Fruit fly (Drosophila melanogaster) whole organism, prepupa: ENCODE data around the gene CycA.
A peak's percentile ranks its signal among the peaks of the same experiment; 100 is the strongest.

Experiments
- CG10631 ChIP-seq: fragments of 200-800 bp; sonication (Bioruptor generic); optimal IDR thresholded peaks from 2 replicates; lab custom pipeline; 2016; ENCODE audit warnings: missing biosample characterization, missing genetic modification characterization
- CG10669 ChIP-seq: fragments of 200-800 bp; sonication (Bioruptor generic); optimal IDR thresholded peaks from 3 replicates; lab custom pipeline; 2018; ENCODE audit warnings: missing biosample characterization, mild to moderate bottlenecking, missing genetic modification characterization, moderate library complexity
- CG11294 ChIP-seq: fragments of 200-800 bp; sonication (Bioruptor generic); IDR thresholded peaks from 2 replicates; pipeline ENCODE4 v1.3.6; 2022; ENCODE audit warnings: missing biosample characterization, missing genetic modification characterization
- CG11762 ChIP-seq: fragments of 200-800 bp; sonication (Bioruptor generic); optimal IDR thresholded peaks from 3 replicates; lab custom pipeline; 2016; ENCODE audit warnings: missing biosample characterization, missing genetic modification characterization; ENCODE audit not compliant: insufficient read depth
- CG11902 ChIP-seq: fragments of 200-800 bp; sonication (Bioruptor generic); optimal IDR thresholded peaks from 3 replicates; lab custom pipeline; 2016; ENCODE audit warnings: missing biosample characterization, missing genetic modification characterization
- CG1621 ChIP-seq: fragments of 200-800 bp; sonication (Bioruptor generic); optimal IDR thresholded peaks from 3 replicates; lab custom pipeline; 2018; ENCODE audit warnings: missing biosample characterization, mild to moderate bottlenecking, missing genetic modification characterization
- CG16779 ChIP-seq: fragments of 200-800 bp; sonication (Bioruptor generic); optimal IDR thresholded peaks from 3 replicates; lab custom pipeline; 2017; ENCODE audit warnings: missing biosample characterization, mild to moderate bottlenecking, missing genetic modification characterization
- CG3032 ChIP-seq: fragments of 200-800 bp; optimal IDR thresholded peaks from 2 replicates; lab custom pipeline; 2019; ENCODE audit warnings: missing biosample characterization, mild to moderate bottlenecking, missing genetic modification characterization, moderate library complexity
- CG32006 ChIP-seq: fragments of 200-800 bp; sonication (Bioruptor generic); optimal IDR thresholded peaks from 3 replicates; lab custom pipeline; 2017; ENCODE audit warnings: missing biosample characterization, mild to moderate bottlenecking, missing genetic modification characterization
- CG34406 ChIP-seq: fragments of 200-800 bp; sonication (Bioruptor generic); optimal IDR thresholded peaks from 3 replicates; lab custom pipeline; 2016; ENCODE audit warnings: missing biosample characterization, missing genetic modification characterization
- CG4318 ChIP-seq: fragments of 200-800 bp; sonication (Bioruptor generic); optimal IDR thresholded peaks from 3 replicates; lab custom pipeline; 2017; ENCODE audit warnings: missing biosample characterization, mild to moderate bottlenecking, missing genetic modification characterization
- CG6163 ChIP-seq: fragments of 200-800 bp; sonication (Bioruptor generic); IDR thresholded peaks from 3 replicates; pipeline ENCODE4 v1.3.6; 2022; ENCODE audit warnings: missing biosample characterization, missing genetic modification characterization
- CG6276 ChIP-seq: fragments of 200-800 bp; sonication (Bioruptor generic); optimal IDR thresholded peaks from 2 replicates; lab custom pipeline; 2017; ENCODE audit warnings: missing biosample characterization, mild to moderate bottlenecking, missing genetic modification characterization
- CG6792 ChIP-seq: fragments of 200-800 bp; sonication (Bioruptor generic); optimal IDR thresholded peaks from 3 replicates; lab custom pipeline; 2016; ENCODE audit warnings: missing biosample characterization, missing genetic modification characterization
- CG6854 ChIP-seq: fragments of 200-800 bp; sonication (Bioruptor generic); optimal IDR thresholded peaks from 2 replicates; lab custom pipeline; 2017; ENCODE audit warnings: missing biosample characterization, mild to moderate bottlenecking, missing genetic modification characterization
- CG7368 ChIP-seq: fragments of 200-800 bp; sonication (Bioruptor generic); optimal IDR thresholded peaks from 3 replicates; lab custom pipeline; 2016; ENCODE audit warnings: missing biosample characterization, missing genetic modification characterization
- CG8119 ChIP-seq: fragments of 200-800 bp; sonication (Bioruptor generic); IDR thresholded peaks from 3 replicates; pipeline ENCODE4 v1.3.6; 2022; ENCODE audit warnings: missing biosample characterization, missing genetic modification characterization
- CG8319 ChIP-seq: fragments of 200-800 bp; sonication (Bioruptor generic); optimal IDR thresholded peaks from 3 replicates; lab custom pipeline; 2016; ENCODE audit warnings: missing biosample characterization, missing genetic modification characterization
- CG9139 ChIP-seq: fragments of 200-800 bp; sonication (Bioruptor generic); optimal IDR thresholded peaks from 3 replicates; lab custom pipeline; 2017; ENCODE audit warnings: missing biosample characterization, mild to moderate bottlenecking, missing genetic modification characterization
- Eip75B ChIP-seq: fragments of 200-800 bp; sonication (Bioruptor generic); optimal IDR thresholded peaks from 3 replicates; lab custom pipeline; 2016; ENCODE audit warnings: missing biosample characterization, missing genetic modification characterization
- Eip78C ChIP-seq: fragments of 200-800 bp; sonication (Bioruptor generic); peaks from one replicate; lab custom pipeline; 2016; ENCODE audit warnings: missing biosample characterization, missing genetic modification characterization
- Ets96B ChIP-seq: fragments of 200-800 bp; optimal IDR thresholded peaks from 2 replicates; lab custom pipeline; 2019; ENCODE audit warnings: missing biosample characterization, mild to moderate bottlenecking, missing genetic modification characterization, moderate library complexity
- Gug ChIP-seq: fragments of 200-800 bp; sonication (Bioruptor generic); IDR thresholded peaks from 2 replicates; pipeline ENCODE4 v1.3.6; 2022; ENCODE audit warnings: missing biosample characterization, missing genetic modification characterization
- Hr38 ChIP-seq: sonication (Bioruptor generic); optimal IDR thresholded peaks from 2 replicates; lab custom pipeline; 2016; ENCODE audit warnings: missing biosample characterization, missing genetic modification characterization
- Hr39 ChIP-seq: fragments of 200-800 bp; sonication (Bioruptor generic); optimal IDR thresholded peaks from 2 replicates; lab custom pipeline; 2016; ENCODE audit warnings: missing biosample characterization, missing genetic modification characterization
- Hr4 ChIP-seq: fragments of 200-800 bp; sonication (Bioruptor generic); optimal IDR thresholded peaks from 3 replicates; lab custom pipeline; 2016; ENCODE audit warnings: missing biosample characterization, missing genetic modification characterization
- Lpt ChIP-seq: fragments of 200-800 bp; sonication (Bioruptor generic); optimal IDR thresholded peaks from 3 replicates; lab custom pipeline; 2016; ENCODE audit warnings: missing biosample characterization, missing genetic modification characterization
- Met ChIP-seq: fragments of 200-800 bp; sonication (Bioruptor generic); optimal IDR thresholded peaks from 3 replicates; lab custom pipeline; 2016; ENCODE audit warnings: missing biosample characterization, missing genetic modification characterization
- Sox15 ChIP-seq: fragments of 200-800 bp; sonication (Bioruptor generic); optimal IDR thresholded peaks from 3 replicates; lab custom pipeline; 2016; ENCODE audit warnings: missing biosample characterization, missing genetic modification characterization
- acj6 ChIP-seq: fragments of 200-800 bp; sonication (Bioruptor generic); optimal IDR thresholded peaks from 3 replicates; lab custom pipeline; 2016; ENCODE audit warnings: missing biosample characterization, missing genetic modification characterization
- cyc ChIP-seq: fragments of 200-800 bp; sonication (Bioruptor generic); optimal IDR thresholded peaks from 3 replicates; lab custom pipeline; 2016; ENCODE audit warnings: missing biosample characterization, missing genetic modification characterization
- dac ChIP-seq: fragments of 200-800 bp; sonication (Bioruptor generic); optimal IDR thresholded peaks from 2 replicates; lab custom pipeline; 2017; ENCODE audit warnings: missing biosample characterization, mild to moderate bottlenecking, missing genetic modification characterization
- esn ChIP-seq: fragments of 200-800 bp; sonication (Bioruptor generic); optimal IDR thresholded peaks from 2 replicates; lab custom pipeline; 2016; ENCODE audit warnings: missing biosample characterization, mild to moderate bottlenecking, missing genetic modification characterization, moderate library complexity
- fd59A ChIP-seq: fragments of 200-800 bp; sonication (Bioruptor generic); optimal IDR thresholded peaks from 2 replicates; lab custom pipeline; 2017; ENCODE audit warnings: missing biosample characterization, mild to moderate bottlenecking, missing genetic modification characterization, missing genetic modification reagents
- fd85E ChIP-seq: fragments of 200-800 bp; sonication (Bioruptor generic); optimal IDR thresholded peaks from 3 replicates; lab custom pipeline; 2016; ENCODE audit warnings: missing biosample characterization, missing genetic modification characterization
- fkh ChIP-seq: fragments of 200-800 bp; sonication (Bioruptor generic); optimal IDR thresholded peaks from 3 replicates; lab custom pipeline; 2017; ENCODE audit warnings: missing biosample characterization, mild to moderate bottlenecking, missing genetic modification characterization, moderate library complexity
- lz ChIP-seq: fragments of 200-800 bp; sonication (Bioruptor generic); optimal IDR thresholded peaks from 3 replicates; lab custom pipeline; 2016; ENCODE audit warnings: missing biosample characterization, missing genetic modification characterization
- pdm3 ChIP-seq: fragments of 200-800 bp; sonication (Bioruptor generic); optimal IDR thresholded peaks from 3 replicates; lab custom pipeline; 2016; ENCODE audit warnings: missing biosample characterization, missing genetic modification characterization
- spab ChIP-seq: fragments of 200-800 bp; sonication (Bioruptor generic); optimal IDR thresholded peaks from 2 replicates; lab custom pipeline; 2017; ENCODE audit warnings: missing biosample characterization, mild to moderate bottlenecking, missing genetic modification characterization, missing genetic modification reagents
- svp ChIP-seq: fragments of 200-800 bp; sonication (Bioruptor generic); peaks from one replicate; lab custom pipeline; 2016; ENCODE audit warnings: missing biosample characterization, missing genetic modification characterization
- topi ChIP-seq: fragments of 200-800 bp; sonication (Bioruptor generic); optimal IDR thresholded peaks from 3 replicates; lab custom pipeline; 2016; ENCODE audit warnings: missing biosample characterization, missing genetic modification characterization

Gene CycA

dm6 chr3L:11831199-11831598 is 2.2 kb downstream of the CycA start:
- TF ChIP-seq Eip78C (GFP tag; lab: Kevin White, UChicago) (no peak), fkh (GFP tag; lab: Kevin White, UChicago) (no peak)

- TF ChIP-seq Lpt (GFP tag; lab: Kevin White, UChicago) (no peak), Sox15 (no peak), CG6792 (GFP tag; lab: Kevin White, UChicago) (no peak), CG6276 (GFP tag; lab: Kevin White, UChicago) (no peak), CG11902 (GFP tag; lab: Kevin White, UChicago) (no peak), CG8119 (GFP tag; lab: Robert Waterston, UW) (no peak), fkh (GFP tag; lab: Kevin White, UChicago) (peak; percentile 53)
- TF ChIP-seq, all 60 proteins: peak for 1
These were observed 4.6 kb downstream of the CycA start, which contains the start of gene CG7264 for dm6 chr3L:11828730-11829129. CG7264 (plus strand) TSS chr3L:11829030.

dm6 chr3L:11825560-11826153 is 7.7 kb downstream of the CycA start, which contains the start of gene CG32095:
CG32095 (minus strand) TSS chr3L:11825732.
- TF ChIP-seq esn (GFP tag; lab: Kevin White, UChicago) (peak; percentile 7), Eip78C (GFP tag; lab: Kevin White, UChicago) (peak; percentile 61), fd85E (no peak), CG7368 (no peak)

- peak; percentile 63 for TF ChIP-seq CG6163 (GFP tag; lab: Robert Waterston, UW)
- peak; percentile 76 for TF ChIP-seq Eip78C (GFP tag; lab: Kevin White, UChicago)
- TF ChIP-seq CG11902 (GFP tag; lab: Kevin White, UChicago): peak; percentile 38
- TF ChIP-seq acj6 (GFP tag; lab: Kevin White, UChicago): peak; percentile 29
- TF ChIP-seq CG34406 (GFP tag; lab: Kevin White, UChicago): peak; percentile 35
- TF ChIP-seq Gug (GFP tag; lab: Robert Waterston, UW): 0 out of 2 replicates have a peak, but pooled peaks have one; percentile 52
- peak; percentile 18 for TF ChIP-seq CG9139 (GFP tag; lab: Kevin White, UChicago)
- peak; percentile 9 for TF ChIP-seq spab (GFP tag; lab: Kevin White, UChicago)
- no peak for TF ChIP-seq Ets96B (tag; lab: Kevin White, UChicago)
- peak; percentile 74 for TF ChIP-seq Lpt (GFP tag; lab: Kevin White, UChicago)
- TF ChIP-seq topi: peak; percentile 50
- TF ChIP-seq Hr4 (GFP tag; lab: Kevin White, UChicago): no peak
- TF ChIP-seq CG7368: peak; percentile 13
- peak; percentile 24 for TF ChIP-seq CG11762
- no peak for TF ChIP-seq Hr38 (GFP tag; lab: Kevin White, UChicago)
- TF ChIP-seq CG8319: peak; percentile 24
- TF ChIP-seq CG16779: no peak
- peak; percentile 80 for TF ChIP-seq CG10631
- TF ChIP-seq CG6854: peak; percentile 68
- peak; percentile 48; the same call in 1 of the 3 replicates for TF ChIP-seq CG8119 (GFP tag; lab: Robert Waterston, UW)
- peak; percentile 50 for TF ChIP-seq Met (GFP tag; lab: Kevin White, UChicago)
- TF ChIP-seq cyc: peak; percentile 34
- peak; percentile 51 for TF ChIP-seq Hr39
- peak; percentile 22 for TF ChIP-seq Sox15
- no peak for TF ChIP-seq pdm3 (GFP tag; lab: Kevin White, UChicago)
- TF ChIP-seq Eip75B (GFP tag; lab: Kevin White, UChicago): peak; percentile 51
- TF ChIP-seq CG6792 (GFP tag; lab: Kevin White, UChicago): peak; percentile 39
- peak; percentile 60 for TF ChIP-seq lz
- TF ChIP-seq CG10669 (GFP tag; lab: Kevin White, UChicago): peak; percentile 28
- TF ChIP-seq fd59A (GFP tag; lab: Kevin White, UChicago): no peak
- no peak for TF ChIP-seq CG4318 (GFP tag; lab: Kevin White, UChicago)
- peak; percentile 8 for TF ChIP-seq fkh (GFP tag; lab: Kevin White, UChicago)
- no peak for TF ChIP-seq CG32006 (GFP tag; lab: Kevin White, UChicago)
- TF ChIP-seq CG1621 (tag; lab: Kevin White, UChicago): peak; percentile 2
- peak; percentile 62; the same call in 1 of the 2 replicates for TF ChIP-seq CG11294 (GFP tag; lab: Robert Waterston, UW)
- TF ChIP-seq CG3032 (tag; lab: Kevin White, UChicago): peak; percentile 35
- TF ChIP-seq dac: peak; percentile 26
- no peak for TF ChIP-seq svp (GFP tag; lab: Kevin White, UChicago)
These were observed 10.7 kb downstream of the CycA start, which contains the start of gene RpL10Ab for dm6 chr3L:11822446-11823334. RpL10Ab (plus strand) TSS chr3L:11822851.
